Worm (Caenorhabditis elegans) whole organism, young adult: ENCODE results near the gene ZK938.11.

ENCODE experiments used
- B0019.2 ChIP-seq: fragments of 200-800 bp; sonication (Bioruptor generic); conservative IDR thresholded peaks from 2 replicates; pipeline ENCODE4 v1.3.6; 2022; ENCODE audit warnings: missing genetic modification reagents, missing genetic modification characterization, missing compliant biosample characterization
- D2030.7 ChIP-seq: fragments of 200-800 bp; sonication (Bioruptor generic); IDR thresholded peaks from 2 replicates; pipeline ENCODE4 v1.3.6; 2022; ENCODE audit warnings: missing genetic modification reagents, missing genetic modification characterization, missing compliant biosample characterization
- F37B4.10 ChIP-seq: fragments of 200-800 bp; sonication (Bioruptor generic); IDR thresholded peaks from 2 replicates; pipeline ENCODE4 v1.3.6; 2022; ENCODE audit warnings: missing genetic modification characterization, missing compliant biosample characterization
- F39B2.1 ChIP-seq: fragments of 200-800 bp; sonication (Bioruptor generic); IDR thresholded peaks from 2 replicates; pipeline ENCODE4 v1.3.6; 2022; ENCODE audit warnings: missing genetic modification reagents, missing genetic modification characterization, missing compliant biosample characterization
- F52B5.7 ChIP-seq: sonication (generic microtip); optimal IDR thresholded peaks from 2 replicates; lab custom pipeline; 2016; ENCODE audit warnings: mild to moderate bottlenecking, missing genetic modification characterization, missing compliant biosample characterization
- K11D2.4 ChIP-seq: fragments of 200-800 bp; sonication (Bioruptor generic); IDR thresholded peaks from 2 replicates; pipeline ENCODE4 v1.3.6; 2022; ENCODE audit warnings: missing genetic modification reagents, missing genetic modification characterization, missing compliant biosample characterization
- K12H6.12 ChIP-seq: fragments of 200-800 bp; sonication (Bioruptor generic); optimal IDR thresholded peaks from 2 replicates; lab custom pipeline; 2018; ENCODE audit warnings: mild to moderate bottlenecking, missing genetic modification characterization, missing compliant biosample characterization
- T07F8.4 ChIP-seq: sonication (generic microtip); optimal IDR thresholded peaks from 2 replicates; lab custom pipeline; 2016; ENCODE audit warnings: mild to moderate bottlenecking, missing genetic modification characterization, moderate library complexity, missing compliant biosample characterization
- T26A5.8 ChIP-seq: sonication (generic microtip); optimal IDR thresholded peaks from 2 replicates; lab custom pipeline; 2016; ENCODE audit warnings: missing genetic modification characterization, missing compliant biosample characterization
- Y53F4B.3 ChIP-seq: fragments of 200-800 bp; sonication (Bioruptor generic); IDR thresholded peaks from 2 replicates; pipeline ENCODE4 v1.3.6; 2022; ENCODE audit warnings: missing genetic modification reagents, missing genetic modification characterization, missing compliant biosample characterization
- Y56A3A.18 ChIP-seq: fragments of 200-800 bp; sonication (Bioruptor generic); IDR thresholded peaks from 2 replicates; pipeline ENCODE4 v1.3.6; 2022; ENCODE audit warnings: missing genetic modification reagents, missing genetic modification characterization, missing compliant biosample characterization
- Y79H2A.3 ChIP-seq: fragments of 200-800 bp; sonication (Bioruptor generic); conservative IDR thresholded peaks from 2 replicates; pipeline ENCODE4 v1.3.6; 2022; ENCODE audit warnings: missing genetic modification reagents, missing genetic modification characterization, missing compliant biosample characterization
- Y95B8A.8 ChIP-seq: fragments of 200-800 bp; sonication (Bioruptor generic); IDR thresholded peaks from 2 replicates; pipeline ENCODE4 v1.3.6; 2022; ENCODE audit warnings: missing genetic modification reagents, missing genetic modification characterization, missing compliant biosample characterization
- ZK185.1 ChIP-seq: sonication (generic microtip); optimal IDR thresholded peaks from 2 replicates; lab custom pipeline; 2016; ENCODE audit warnings: mild to moderate bottlenecking, missing genetic modification characterization, missing compliant biosample characterization; ENCODE audit not compliant: poor library complexity, severe bottlenecking
- ama-1 ChIP-seq, 3 experiments: fragments of 150-350 bp in 1 of 3; sonication (generic microtip) in 2 of 3; optimal IDR thresholded peaks; 2 replicates each; lab custom pipeline; 2014 to 2018; ENCODE audit warnings: missing biosample characterization in 2 of 3, missing genetic modification characterization in 2 of 3, missing genetic modification reagents in 2 of 3
- aptf-2 ChIP-seq: fragments of 200-800 bp; sonication (Bioruptor generic); conservative IDR thresholded peaks from 2 replicates; pipeline ENCODE4 v1.3.6; 2022; ENCODE audit warnings: missing genetic modification reagents, missing genetic modification characterization, missing compliant biosample characterization
- aptf-3 ChIP-seq: fragments of 200-800 bp; sonication (Bioruptor generic); IDR thresholded peaks from 2 replicates; pipeline ENCODE4 v1.3.6; 2022; ENCODE audit warnings: missing genetic modification characterization, missing compliant biosample characterization
- attf-6 ChIP-seq: fragments of 200-800 bp; sonication (Bioruptor generic); IDR thresholded peaks from 2 replicates; pipeline ENCODE4 v1.3.6; 2022; ENCODE audit warnings: missing genetic modification reagents, missing genetic modification characterization, missing compliant biosample characterization
- ceh-40 ChIP-seq: fragments of 200-800 bp; sonication (Bioruptor generic); IDR thresholded peaks from 2 replicates; pipeline ENCODE4 v1.3.6; 2022; ENCODE audit warnings: missing genetic modification characterization, missing compliant biosample characterization
- die-1 ChIP-seq: sonication (generic microtip); optimal IDR thresholded peaks from 2 replicates; lab custom pipeline; 2016; ENCODE audit warnings: missing genotype, mild to moderate bottlenecking, missing genetic modification characterization, missing compliant biosample characterization
- efl-1 ChIP-seq: fragments of 150-350 bp; optimal IDR thresholded peaks from 2 replicates; lab custom pipeline; 2014; ENCODE audit warnings: missing biosample characterization, missing genetic modification reagents, missing genetic modification characterization
- egrh-3 ChIP-seq: fragments of 200-800 bp; sonication (Bioruptor generic); IDR thresholded peaks from 2 replicates; pipeline ENCODE4 v1.3.6; 2022; ENCODE audit warnings: missing genetic modification reagents, missing genetic modification characterization, missing compliant biosample characterization
- ekl-4 ChIP-seq: fragments of 200-800 bp; sonication (Bioruptor generic); IDR thresholded peaks from 2 replicates; pipeline ENCODE4 v1.3.6; 2022; ENCODE audit warnings: missing genetic modification reagents, missing genetic modification characterization, missing compliant biosample characterization
- gei-17 ChIP-seq: fragments of 200-800 bp; sonication (Bioruptor generic); optimal IDR thresholded peaks from 2 replicates; lab custom pipeline; 2018; ENCODE audit warnings: mild to moderate bottlenecking, missing genetic modification characterization, missing compliant biosample characterization
- hrde-1 ChIP-seq: sonication (generic microtip); optimal IDR thresholded peaks from 2 replicates; lab custom pipeline; 2016; ENCODE audit warnings: missing genetic modification characterization, mild to moderate bottlenecking, missing compliant biosample characterization, moderate library complexity, missing genotype, missing genetic modification reagents, borderline replicate concordance
- lin-26 ChIP-seq: fragments of 200-800 bp; sonication (Bioruptor generic); IDR thresholded peaks from 2 replicates; pipeline ENCODE4 v1.3.6; 2022; ENCODE audit warnings: missing genetic modification reagents, missing genetic modification characterization, missing compliant biosample characterization
- lin-54 ChIP-seq: fragments of 200-800 bp; sonication (Bioruptor generic); optimal IDR thresholded peaks from 2 replicates; lab custom pipeline; 2018; ENCODE audit warnings: mild to moderate bottlenecking, missing genetic modification characterization, missing compliant biosample characterization
- lir-1 ChIP-seq: fragments of 200-800 bp; sonication (Bioruptor generic); conservative IDR thresholded peaks from 2 replicates; pipeline ENCODE4 v1.3.6; 2022; ENCODE audit warnings: missing genetic modification reagents, missing genetic modification characterization, missing compliant biosample characterization
- lsl-1 ChIP-seq: fragments of 200-800 bp; sonication (Bioruptor generic); optimal IDR thresholded peaks from 2 replicates; lab custom pipeline; 2018; ENCODE audit warnings: mild to moderate bottlenecking, missing genetic modification characterization, moderate library complexity, missing compliant biosample characterization
- madf-10 ChIP-seq: sonication (generic microtip); optimal IDR thresholded peaks from 2 replicates; lab custom pipeline; 2016; ENCODE audit warnings: mild to moderate bottlenecking, missing genetic modification characterization, missing compliant biosample characterization
- mel-28 ChIP-seq: sonication (generic microtip); optimal IDR thresholded peaks from 2 replicates; lab custom pipeline; 2016; ENCODE audit warnings: borderline replicate concordance, mild to moderate bottlenecking, missing genetic modification characterization, missing compliant biosample characterization
- mxl-1 ChIP-seq: sonication (generic microtip); optimal IDR thresholded peaks from 2 replicates; lab custom pipeline; 2016; ENCODE audit warnings: missing genetic modification characterization, missing compliant biosample characterization
- nfya-1 ChIP-seq: sonication (generic microtip); optimal IDR thresholded peaks from 2 replicates; lab custom pipeline; 2017; ENCODE audit warnings: antibody characterized with exemption, missing compliant biosample characterization, missing genetic modification characterization, borderline replicate concordance; ENCODE audit not compliant: insufficient read depth
- nhr-90 ChIP-seq: sonication (generic microtip); optimal IDR thresholded peaks from 2 replicates; lab custom pipeline; 2016; ENCODE audit warnings: missing genotype, mild to moderate bottlenecking, missing genetic modification characterization, missing compliant biosample characterization
- pbrm-1 ChIP-seq: fragments of 200-800 bp; sonication (Bioruptor generic); IDR thresholded peaks from 2 replicates; pipeline ENCODE4 v1.3.6; 2022; ENCODE audit warnings: missing genetic modification reagents, missing genetic modification characterization, missing compliant biosample characterization
- snpc-1.1 ChIP-seq: sonication (generic microtip); optimal IDR thresholded peaks from 2 replicates; lab custom pipeline; 2017; ENCODE audit warnings: missing genetic modification characterization, mild to moderate bottlenecking, missing compliant biosample characterization, antibody characterized with exemption, moderate library complexity, missing genotype, missing genetic modification reagents; ENCODE audit not compliant: insufficient read depth
- sptf-2 ChIP-seq: fragments of 200-800 bp; sonication (Bioruptor generic); optimal IDR thresholded peaks from 2 replicates; lab custom pipeline; 2018; ENCODE audit warnings: mild to moderate bottlenecking, missing genetic modification characterization, missing compliant biosample characterization
- tlf-1 ChIP-seq: fragments of 200-800 bp; sonication (Bioruptor generic); optimal IDR thresholded peaks from 2 replicates; lab custom pipeline; 2018; ENCODE audit warnings: mild to moderate bottlenecking, missing genetic modification characterization, missing compliant biosample characterization
- unc-130 ChIP-seq: sonication (generic microtip); optimal IDR thresholded peaks from 2 replicates; lab custom pipeline; 2016; ENCODE audit warnings: missing genetic modification reagents, missing genetic modification characterization, missing compliant biosample characterization
- zfh-2 ChIP-seq: fragments of 200-800 bp; sonication (Bioruptor generic); conservative IDR thresholded peaks from 2 replicates; pipeline ENCODE4 v1.3.6; 2022; ENCODE audit warnings: missing genetic modification reagents, missing genetic modification characterization, missing compliant biosample characterization
- ztf-26 ChIP-seq: sonication (generic microtip); optimal IDR thresholded peaks from 2 replicates; lab custom pipeline; 2017; ENCODE audit warnings: missing genetic modification characterization, missing compliant biosample characterization
- ztf-3 ChIP-seq: fragments of 200-800 bp; sonication (Bioruptor generic); optimal IDR thresholded peaks from 2 replicates; lab custom pipeline; 2018; ENCODE audit warnings: mild to moderate bottlenecking, missing genetic modification characterization, missing compliant biosample characterization

Gene ZK938.11

ce11 chrII:9838260-9838935 lies 1.8 kb downstream of the ZK938.11 start, which contains the start of gene arrd-4:
arrd-4 (minus strand) TSS chrII:9838310.
- TF ChIP-seq lsl-1 (GFP tag; lab: Kevin White, UChicago) (no peak), ama-1 (optimal IDR thresholded peaks at IDR 0.05; lab: Kevin White, UChicago) (no peak), ama-1 (GFP tag; optimal IDR thresholded peaks at IDR 0.05; lab: Kevin White, UChicago) (no peak), ceh-40 (GFP tag; lab: Robert Waterston, UW) (no peak), T07F8.4 (tag; lab: Kevin White, UChicago) (no peak), snpc-1.1 (no peak), pbrm-1 (no peak), K11D2.4 (GFP tag; lab: Robert Waterston, UW) (no peak), die-1 (tag; lab: Kevin White, UChicago) (no peak), Y56A3A.18 (GFP tag; lab: Robert Waterston, UW) (no peak), efl-1 (GFP tag; lab: Kevin White, UChicago) (no peak), aptf-3 (GFP tag; lab: Robert Waterston, UW) (no peak), unc-130 (no peak), Y53F4B.3 (GFP tag; lab: Robert Waterston, UW) (no peak), F52B5.7 (tag; lab: Kevin White, UChicago) (no peak), mxl-1 (tag; lab: Kevin White, UChicago) (no peak), egrh-3 (GFP tag; lab: Robert Waterston, UW) (no peak), F37B4.10 (GFP tag; lab: Robert Waterston, UW) (no peak), nhr-90 (tag; lab: Kevin White, UChicago) (no peak), gei-17 (GFP tag; lab: Kevin White, UChicago) (no peak)

ce11 chrII:9835958-9836357 lies 4.3 kb downstream of the ZK938.11 start:
- TF ChIP-seq D2030.7 (GFP tag; lab: Robert Waterston, UW) = no peak
- TF ChIP-seq attf-6 (GFP tag; lab: Robert Waterston, UW) = no peak
- TF ChIP-seq mel-28 = no peak
- no peak for TF ChIP-seq ztf-26
- TF ChIP-seq B0019.2 (GFP tag; lab: Robert Waterston, UW) = no peak
- TF ChIP-seq aptf-2 = no peak
- TF ChIP-seq lin-26 (GFP tag; lab: Robert Waterston, UW) = no peak
- TF ChIP-seq pbrm-1 = no peak
- TF ChIP-seq ZK185.1 (tag; lab: Kevin White, UChicago) = no peak
- no peak for TF ChIP-seq hrde-1 (tag; lab: Kevin White, UChicago)
- TF ChIP-seq lin-54 (GFP tag; lab: Kevin White, UChicago) = no peak
- TF ChIP-seq snpc-1.1 = no peak

ce11 chrII:9834921-9835320 lies 5.3 kb downstream of the ZK938.11 start, which contains the start of gene arrd-5:
arrd-5 (plus strand) TSS chrII:9835221.
- TF ChIP-seq lir-1 (GFP tag; lab: Robert Waterston, UW) (no peak), F39B2.1 (GFP tag; lab: Robert Waterston, UW) (no peak), T26A5.8 (tag; lab: Kevin White, UChicago) (no peak), T07F8.4 (tag; lab: Kevin White, UChicago) (no peak), snpc-1.1 (no peak), Y56A3A.18 (GFP tag; lab: Robert Waterston, UW) (no peak), ztf-3 (GFP tag; lab: Kevin White, UChicago) (no peak), madf-10 (tag; lab: Kevin White, UChicago) (no peak), nfya-1 (tag; lab: Kevin White, UChicago) (no peak), Y79H2A.3 (no peak), K12H6.12 (tag; lab: Kevin White, UChicago) (no peak), zfh-2 (GFP tag; lab: Robert Waterston, UW) (no peak), pbrm-1 (no peak), Y95B8A.8 (GFP tag; lab: Robert Waterston, UW) (no peak), lin-54 (GFP tag; lab: Kevin White, UChicago) (no peak), tlf-1 (GFP tag; lab: Kevin White, UChicago) (no peak), F37B4.10 (GFP tag; lab: Robert Waterston, UW) (no peak), sptf-2 (GFP tag; lab: Kevin White, UChicago) (no peak), D2030.7 (GFP tag; lab: Robert Waterston, UW) (no peak), ekl-4 (GFP tag; lab: Robert Waterston, UW) (no peak)
